Worm (Caenorhabditis elegans): Measurements from ENCODE around the gene F59E12.15.

F59E12.15 gene

DNA sequence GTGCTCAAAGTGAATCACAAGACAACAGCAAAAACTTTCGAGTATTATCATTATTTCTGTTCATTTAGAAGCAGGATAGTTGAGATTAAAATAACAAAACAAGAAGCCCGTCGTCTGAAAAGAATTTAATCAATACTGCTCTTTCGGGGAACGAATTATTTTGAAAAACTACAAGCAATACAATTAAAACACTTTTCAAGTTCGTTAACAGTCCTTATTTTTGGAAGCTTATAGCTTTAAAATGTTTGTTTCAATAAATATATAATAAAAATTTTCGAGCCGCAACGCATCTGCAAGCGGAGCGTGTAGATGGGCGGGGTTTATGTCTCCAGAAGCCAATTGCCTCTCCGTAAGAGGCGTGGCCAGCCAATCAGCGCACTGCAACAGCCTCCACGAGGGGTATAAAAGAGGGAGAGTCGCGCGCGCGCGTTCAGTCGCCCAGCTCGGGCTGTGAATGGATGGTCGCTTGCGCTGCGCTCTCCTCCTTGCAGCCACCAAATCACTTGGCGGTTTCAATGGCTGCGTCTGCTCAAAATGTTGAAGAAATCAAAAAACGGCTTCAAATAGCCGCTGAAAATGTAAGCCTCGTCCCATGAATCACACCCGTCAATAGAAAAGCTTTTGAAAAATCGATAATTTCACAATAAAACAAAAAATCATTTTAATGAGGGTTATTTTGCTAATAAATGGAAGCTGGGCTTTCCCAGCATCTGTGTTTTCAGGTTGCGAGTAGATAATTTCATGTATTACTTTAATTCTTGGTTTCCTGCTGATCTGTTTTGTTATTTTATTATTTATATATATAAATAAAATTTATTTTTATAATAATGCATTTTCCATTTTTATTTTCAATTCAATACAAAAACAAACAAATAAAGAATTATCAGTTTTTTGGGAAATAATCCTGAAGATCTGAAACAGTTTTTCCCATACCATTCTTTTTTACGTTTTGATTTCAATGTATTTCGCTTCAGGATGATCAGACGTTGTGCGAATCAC is 32.9 kb upstream of the F59E12.15 start, which contains the start of the genes ift-43 and mdt-26 (continued):
- peak; percentile 59 for TF ChIP-seq snpc-4 (GFP tag; optimal IDR thresholded peaks at IDR 0.05)
- peak in 2 of 4 experiments; percentile 31 to 49 for TF ChIP-seq snpc-4 (tag; optimal IDR thresholded peaks at IDR 0.05)
- TF ChIP-seq B0019.2 (GFP tag; conservative IDR thresholded peaks at IDR 0.05): no peak
- no peak for TF ChIP-seq hlh-12 (tag; optimal IDR thresholded peaks at IDR 0.05)
- no peak for TF ChIP-seq lag-1 (GFP tag; IDR thresholded peaks at IDR 0.05)
- TF ChIP-seq nhr-80 (tag; optimal IDR thresholded peaks at IDR 0.05): no peak
- no peak for TF ChIP-seq T26A5.8 (tag; optimal IDR thresholded peaks at IDR 0.05)
- no peak for TF ChIP-seq K12H6.12 (tag; optimal IDR thresholded peaks at IDR 0.05)
- TF ChIP-seq lin-40 (tag; optimal IDR thresholded peaks at IDR 0.05): peak; percentile 87
- peak; percentile 32 for TF ChIP-seq ccch-3 (GFP tag; optimal IDR thresholded peaks at IDR 0.05)
- no peak for TF ChIP-seq snpc-1.1 (tag; optimal IDR thresholded peaks at IDR 0.05; ENCODE audit: insufficient read depth)
- peak; percentile 40 for TF ChIP-seq dpl-1 (GFP tag; optimal IDR thresholded peaks at IDR 0.05)
- TF ChIP-seq attf-6 (GFP tag; IDR thresholded peaks at IDR 0.05): no peak
- TF ChIP-seq pha-4 (tag; optimal IDR thresholded peaks at IDR 0.05): no peak
- no peak for TF ChIP-seq Y56A3A.18 (GFP tag; IDR thresholded peaks at IDR 0.05)
- peak; percentile 85 for TF ChIP-seq mcd-1 (GFP tag; IDR thresholded peaks at IDR 0.05)
- peak; percentile 48; the same call in 1 of the 2 replicates for TF ChIP-seq lir-1 (GFP tag; conservative IDR thresholded peaks at IDR 0.05)
- peak; percentile 57 for TF ChIP-seq ZK185.1 (tag; optimal IDR thresholded peaks at IDR 0.05; ENCODE audit: poor library complexity, severe bottlenecking)
- TF ChIP-seq Y79H2A.3 (GFP tag; conservative IDR thresholded peaks at IDR 0.05): peak; percentile 81; the same call in 1 of the 2 replicates
- peak; percentile 73 for TF ChIP-seq chd-7 (tag; optimal IDR thresholded peaks at IDR 0.05)
- peak; percentile 80 for TF ChIP-seq F57A8.1 (GFP tag; optimal IDR thresholded peaks at IDR 0.05)
- TF ChIP-seq lsy-27 (tag; optimal IDR thresholded peaks at IDR 0.05; ENCODE audit: borderline replicate concordance, insufficient read depth): peak; percentile 41
- TF ChIP-seq nhr-120 (GFP tag; IDR thresholded peaks at IDR 0.05): no peak
- peak; percentile 99 for TF ChIP-seq ama-1 (optimal IDR thresholded peaks at IDR 0.05)
- TF ChIP-seq ama-1 (GFP tag; optimal IDR thresholded peaks at IDR 0.05): peak in 1 of 2 experiments; percentile 61
- TF ChIP-seq snpc-1.3 (tag; optimal IDR thresholded peaks at IDR 0.05; ENCODE audit: insufficient read depth): peak; percentile 53
- TF ChIP-seq ztf-26 (tag; optimal IDR thresholded peaks at IDR 0.05): peak; percentile 87
- TF ChIP-seq hmg-20 (GFP tag; IDR thresholded peaks at IDR 0.05): peak; percentile 10; the same call in 1 of the 2 replicates
- TF ChIP-seq dox-1 (GFP tag; IDR thresholded peaks at IDR 0.05): peak; percentile 87
- no peak for TF ChIP-seq F39B2.1 (GFP tag; IDR thresholded peaks at IDR 0.05)
- TF ChIP-seq bed-1 (GFP tag; IDR thresholded peaks at IDR 0.05): 0 out of 2 replicates have a peak, but pooled peaks have one; percentile 86

DNA sequence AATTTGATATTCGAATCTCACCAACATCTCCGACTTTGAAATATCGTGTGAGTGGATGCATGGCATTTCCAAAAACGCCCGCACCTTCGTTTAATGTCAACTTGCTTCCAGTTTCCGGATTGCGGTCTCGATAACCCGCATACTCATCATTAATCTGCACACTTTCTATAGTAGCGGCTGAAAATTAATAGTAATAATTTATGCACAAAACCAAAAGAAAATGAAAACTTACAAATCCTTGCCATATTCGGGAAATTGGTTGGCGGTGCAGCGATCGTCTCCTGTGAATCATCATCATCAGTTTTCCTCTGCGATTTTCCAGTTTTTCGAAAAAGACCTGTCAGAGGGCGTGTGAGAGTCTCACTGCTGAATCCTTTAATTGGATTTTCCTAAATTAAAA is 32.0 kb upstream of the F59E12.15 start:
- TF ChIP-seq ceh-27 (GFP tag; optimal IDR thresholded peaks at IDR 0.05): no peak
- no peak for TF ChIP-seq F37B4.10 (GFP tag; IDR thresholded peaks at IDR 0.05)
- no peak for TF ChIP-seq lin-26 (GFP tag; IDR thresholded peaks at IDR 0.05)
- no peak for TF ChIP-seq ama-1 (optimal IDR thresholded peaks at IDR 0.05)
- no peak for TF ChIP-seq ama-1 (GFP tag; optimal IDR thresholded peaks at IDR 0.05)
- no peak for TF ChIP-seq sptf-2 (GFP tag; optimal IDR thresholded peaks at IDR 0.05)
- no peak for TF ChIP-seq Y67H2A.10 (GFP tag; conservative IDR thresholded peaks at IDR 0.05)
- no peak for TF ChIP-seq ekl-4 (GFP tag; IDR thresholded peaks at IDR 0.05)
- no peak for TF ChIP-seq fkh-3 (tag; optimal IDR thresholded peaks at IDR 0.05)
- no peak for TF ChIP-seq F10E7.11 (tag; optimal IDR thresholded peaks at IDR 0.05)
- TF ChIP-seq F22D6.2 (tag; optimal IDR thresholded peaks at IDR 0.05): no peak
- TF ChIP-seq snpc-4 (GFP tag; optimal IDR thresholded peaks at IDR 0.05): no peak
- no peak for TF ChIP-seq snpc-4 (tag; optimal IDR thresholded peaks at IDR 0.05)
